Worm (Caenorhabditis elegans) whole organism, dauer: Measurements from ENCODE around the gene rec-8.

ENCODE experiments used
- unc-62 ChIP-seq: sonication (generic microtip); optimal IDR thresholded peaks from 2 replicates; lab custom pipeline; 2017; ENCODE audit warnings: missing biosample characterization, missing genetic modification reagents, missing genetic modification characterization

Gene rec-8

DNA sequence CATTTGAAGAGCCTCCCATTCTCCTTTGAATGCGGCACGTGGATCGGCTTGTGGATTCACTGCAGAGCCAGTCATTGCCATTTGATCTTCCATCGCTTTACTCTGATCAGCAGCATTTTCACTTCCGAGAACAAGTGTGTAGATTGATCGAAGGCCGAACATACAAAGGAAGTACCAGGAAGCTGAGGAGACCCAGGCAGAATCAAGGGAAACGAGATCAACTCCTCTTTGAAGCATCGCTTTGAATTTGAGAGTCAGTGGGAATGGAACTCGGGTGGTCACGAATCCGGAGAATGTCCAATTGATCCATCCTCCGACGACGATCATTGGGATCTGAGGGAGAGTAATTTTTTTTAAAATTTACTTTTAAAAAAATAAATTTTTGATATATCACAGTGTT, 27.5 kb upstream of the rec-8 start:
- TF ChIP-seq unc-62 (GFP tag; lab: Kevin White, UChicago): no peak

DNA sequence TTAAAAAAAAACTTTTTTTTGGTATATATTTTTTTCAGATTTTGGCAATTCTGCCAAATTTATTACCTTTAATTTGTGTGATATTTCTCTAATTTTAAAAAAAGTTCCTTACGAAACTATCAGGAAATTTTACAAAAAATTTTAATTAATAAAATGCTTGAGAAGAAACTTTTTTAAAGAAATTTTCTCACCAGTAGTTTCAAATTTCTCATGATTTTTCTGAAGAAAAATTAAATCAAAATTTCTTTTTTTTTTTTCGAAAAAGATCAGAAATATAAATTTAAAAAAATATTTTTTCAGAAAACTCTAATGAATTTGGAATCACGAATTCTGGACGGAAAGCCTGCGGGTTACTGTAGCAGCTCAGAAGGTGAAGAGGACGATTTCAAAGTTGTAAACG, 24.7 kb upstream of the rec-8 start, which contains the start of gene mau-8:
mau-8 (plus strand) TSS at position 301 of the 400 bp plus-strand sequence.
- TF ChIP-seq unc-62 (GFP tag; lab: Kevin White, UChicago): no peak

DNA sequence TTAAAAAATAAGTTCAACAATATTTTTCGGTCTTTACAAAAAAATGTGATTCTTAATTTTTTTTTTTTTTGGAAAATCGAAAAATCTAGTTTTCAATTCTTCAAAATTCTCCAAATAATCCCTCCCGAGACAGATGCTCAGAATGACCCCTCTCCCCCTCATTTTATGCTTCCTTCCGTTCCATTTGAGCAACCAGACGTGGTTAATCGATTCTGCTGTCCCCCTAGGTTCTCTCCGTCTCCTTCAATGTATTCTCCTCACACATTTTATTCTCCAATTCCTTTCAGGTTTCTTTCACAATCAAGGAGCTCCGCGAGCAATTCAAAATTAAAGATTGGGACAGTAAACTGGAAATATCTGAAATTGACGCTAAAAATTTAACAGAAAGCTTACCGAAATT, 21.9 kb upstream of the rec-8 start:
- no peak for TF ChIP-seq unc-62 (GFP tag; lab: Kevin White, UChicago)

DNA sequence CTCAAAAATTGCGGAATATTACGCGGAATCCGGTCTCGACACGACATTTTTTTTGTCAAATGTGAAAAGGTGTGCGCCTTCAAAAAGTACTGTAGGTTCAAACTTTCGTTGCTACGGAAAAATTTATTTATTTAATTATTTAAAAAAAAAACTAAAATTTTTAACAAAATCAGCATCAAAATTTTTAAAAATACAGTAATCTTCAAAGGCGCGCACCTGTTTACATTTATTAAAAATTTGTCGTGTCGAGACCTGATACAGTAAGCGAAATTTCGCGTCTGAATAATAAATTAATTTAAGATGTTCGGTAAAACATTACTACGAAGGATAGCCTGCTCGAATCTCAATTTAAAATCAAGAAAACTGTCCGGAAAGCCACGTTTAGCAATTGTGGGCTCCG, 18.7 kb upstream of the rec-8 start, which contains the start of gene Y62E10A.6:
Y62E10A.6 (plus strand) TSS at position 301 of the 400 bp plus-strand sequence.
- no peak for TF ChIP-seq unc-62 (GFP tag; lab: Kevin White, UChicago)

DNA sequence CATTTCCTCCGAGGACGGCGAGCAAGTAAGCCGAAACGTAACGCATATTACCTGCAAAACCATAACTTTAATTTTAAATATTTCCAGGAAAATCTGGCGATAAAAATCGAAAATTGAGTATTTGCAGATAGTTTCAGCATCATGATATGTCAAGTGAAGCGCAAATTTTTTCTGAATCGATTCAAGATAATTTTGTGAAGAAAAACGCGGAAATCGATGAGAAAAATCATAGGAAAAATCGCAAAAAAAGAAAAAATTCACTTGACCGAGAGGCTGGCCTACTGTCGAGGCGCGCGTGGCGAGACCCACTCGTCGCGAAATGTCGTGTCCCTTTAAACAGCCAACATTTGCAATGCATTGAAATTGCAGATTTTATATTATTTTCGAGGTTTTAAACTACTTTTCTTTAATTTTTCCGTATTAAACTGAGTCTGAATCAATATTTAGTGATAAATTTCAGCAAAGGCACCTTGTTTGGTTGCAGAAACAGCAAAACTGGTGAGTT, 17.3 kb upstream of the rec-8 start, which contains the start of the genes rla-2, popl-7 and Y62E10A.24:
rla-2 (minus strand) TSS at position 51 of the 505 bp plus-strand sequence.
popl-7 (plus strand) TSS at position 455 of the 505 bp plus-strand sequence.
Y62E10A.24 (plus strand) TSS at position 476 of the 505 bp plus-strand sequence.
- no peak for TF ChIP-seq unc-62 (GFP tag; lab: Kevin White, UChicago)

- TF ChIP-seq unc-62 (GFP tag; lab: Kevin White, UChicago): no peak
Observed at ce11 chrIV:13369120-13369842, 16.3 kb upstream of the rec-8 start, which contains the start of gene agt-1. TSS of gene agt-1 (minus strand) at chrIV:13369412.

DNA sequence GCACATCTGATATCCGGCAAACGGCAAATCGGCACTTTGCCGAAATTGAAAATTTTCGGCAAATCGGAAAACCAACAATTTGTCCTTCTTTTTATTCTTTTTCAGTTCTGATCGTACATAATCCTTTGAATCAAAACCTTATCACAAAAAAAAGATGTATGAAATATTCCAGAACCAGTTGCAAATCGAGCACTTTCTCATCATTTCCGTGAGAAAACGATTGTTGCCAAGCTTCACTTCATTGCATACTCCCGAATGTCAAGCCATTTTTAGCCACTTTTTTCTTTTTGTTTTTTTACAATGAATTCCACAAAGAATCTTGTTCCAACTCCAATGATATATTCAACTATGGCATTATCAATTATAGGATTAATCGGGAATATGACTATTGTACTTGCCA, 11.9 kb upstream of the rec-8 start, which contains the start of gene srsx-25:
srsx-25 (plus strand) TSS at position 301 of the 400 bp plus-strand sequence.
- no peak for TF ChIP-seq unc-62 (GFP tag; lab: Kevin White, UChicago)

- no peak for TF ChIP-seq unc-62 (GFP tag; lab: Kevin White, UChicago)
Observed at ce11 chrIV:13360144-13360543, 7.2 kb upstream of the rec-8 start, which contains the start of gene Y62E10A.3. TSS of gene Y62E10A.3 (minus strand) at chrIV:13360244.

ce11 chrIV:13358488-13358887, 5.5 kb upstream of the rec-8 start, which contains the start of gene W02A2.8:
TSS of gene W02A2.8 (minus strand) at chrIV:13358588.
- TF ChIP-seq unc-62 (GFP tag; lab: Kevin White, UChicago): no peak

DNA sequence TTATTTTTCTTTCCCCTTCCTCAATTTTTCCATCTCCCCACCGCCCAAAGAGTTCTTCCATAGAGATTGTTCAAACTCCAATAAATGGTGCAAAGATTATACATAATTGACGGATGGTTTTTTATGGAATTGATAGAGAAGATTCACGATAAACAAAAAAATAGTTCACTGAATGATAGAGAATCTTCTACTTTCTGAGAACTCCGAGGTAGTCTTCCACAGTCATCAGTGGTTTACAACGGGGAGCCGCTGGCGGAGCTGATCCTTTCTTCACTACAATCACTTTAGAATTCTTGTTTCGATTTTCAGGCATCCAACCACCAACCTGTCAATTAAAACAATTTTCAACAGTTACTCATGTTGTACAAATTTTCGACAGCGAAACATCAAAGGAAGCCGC, 3.0 kb upstream of the rec-8 start:
- TF ChIP-seq unc-62 (GFP tag; lab: Kevin White, UChicago): no peak

- no peak for TF ChIP-seq unc-62 (GFP tag; lab: Kevin White, UChicago)
Observed at ce11 chrIV:13354044-13354443, 1.1 kb upstream of the rec-8 start.

- TF ChIP-seq unc-62 (GFP tag; lab: Kevin White, UChicago): no peak
Observed at ce11 chrIV:13348592-13348991, 4.4 kb downstream of the rec-8 start, which contains the start of gene W02A2.12. TSS of gene W02A2.12 (minus strand) at chrIV:13348831.

ce11 chrIV:13347232-13347715, 5.7 kb downstream of the rec-8 start, which contains the start of gene W02A2.9:
TSS of gene W02A2.9 (plus strand) at chrIV:13347665.
- no peak for TF ChIP-seq unc-62 (GFP tag; lab: Kevin White, UChicago)

ce11 chrIV:13346078-13346477, 6.9 kb downstream of the rec-8 start:
- TF ChIP-seq unc-62 (GFP tag; lab: Kevin White, UChicago): no peak

- no peak for TF ChIP-seq unc-62 (GFP tag; lab: Kevin White, UChicago)
Observed at ce11 chrIV:13342555-13342954, 10.4 kb downstream of the rec-8 start, which contains the start of gene W02A2.5. TSS of gene W02A2.5 (plus strand) at chrIV:13342855.

ce11 chrIV:13334287-13334686, 18.7 kb downstream of the rec-8 start:
- no peak for TF ChIP-seq unc-62 (GFP tag; lab: Kevin White, UChicago)
